Fruit fly (Drosophila melanogaster) whole organism, embryonic: ENCODE results near the gene gish.

Experiments
- Atf-2 ChIP-seq: fragments of 200-800 bp; sonication (Bioruptor generic); optimal IDR thresholded peaks from 2 replicates; lab custom pipeline; 2016; ENCODE audit warnings: missing biosample characterization, missing genetic modification characterization
- B-H2 ChIP-seq: fragments of 200-800 bp; sonication (Bioruptor generic); optimal IDR thresholded peaks from 2 replicates; lab custom pipeline; 2018; ENCODE audit warnings: missing biosample characterization, mild to moderate bottlenecking, missing genetic modification characterization
- BEAF-32 ChIP-seq: fragments of 200-800 bp; sonication (Bioruptor generic); optimal IDR thresholded peaks from 3 replicates; lab custom pipeline; 2017; ENCODE audit warnings: missing biosample characterization, missing genetic modification characterization, mild to moderate bottlenecking, moderate library complexity, missing genetic modification reagents
- Bgb ChIP-seq: fragments of 200-800 bp; sonication (Bioruptor generic); IDR thresholded peaks from 2 replicates; pipeline ENCODE4 v1.3.6; 2022; ENCODE audit warnings: missing biosample characterization, missing genetic modification characterization; ENCODE audit not compliant: partially characterized antibody
- CG10431 ChIP-seq: fragments of 200-800 bp; sonication (Bioruptor generic); optimal IDR thresholded peaks from 3 replicates; lab custom pipeline; 2018; ENCODE audit warnings: missing biosample characterization, mild to moderate bottlenecking, missing genetic modification characterization
- CG10979 ChIP-seq: fragments of 200-800 bp; sonication (Bioruptor generic); optimal IDR thresholded peaks from 2 replicates; lab custom pipeline; 2018; ENCODE audit warnings: missing biosample characterization, mild to moderate bottlenecking, missing genetic modification characterization, moderate library complexity
- CG13123 ChIP-seq: fragments of 200-800 bp; sonication (Bioruptor generic); optimal IDR thresholded peaks from 2 replicates; lab custom pipeline; 2016; ENCODE audit warnings: missing biosample characterization, missing genetic modification characterization
- CG13624 ChIP-seq: fragments of 200-800 bp; sonication (Bioruptor generic); optimal IDR thresholded peaks from 2 replicates; lab custom pipeline; 2016; ENCODE audit warnings: missing biosample characterization, missing genetic modification characterization
- CG14050 ChIP-seq: fragments of 200-800 bp; sonication (Bioruptor generic); IDR thresholded peaks from 3 replicates; pipeline ENCODE4 v1.3.6; 2022; ENCODE audit warnings: missing biosample characterization, missing genetic modification characterization
- CG14441 ChIP-seq: fragments of 200-800 bp; sonication (Bioruptor generic); IDR thresholded peaks from 2 replicates; pipeline ENCODE4 v1.3.6; 2022; ENCODE audit warnings: missing biosample characterization, missing genetic modification characterization
- CG15696 ChIP-seq: fragments of 200-800 bp; sonication (Bioruptor generic); optimal IDR thresholded peaks from 2 replicates; lab custom pipeline; 2019; ENCODE audit warnings: missing biosample characterization, mild to moderate bottlenecking, missing genetic modification characterization, moderate library complexity
- CG17361 ChIP-seq: fragments of 200-800 bp; sonication (Bioruptor generic); IDR thresholded peaks from 3 replicates; pipeline ENCODE4 v1.3.6; 2022; ENCODE audit warnings: missing biosample characterization, missing genetic modification characterization
- CG17912 ChIP-seq: fragments of 200-800 bp; sonication (Bioruptor generic); optimal IDR thresholded peaks from 2 replicates; lab custom pipeline; 2018; ENCODE audit warnings: missing biosample characterization, mild to moderate bottlenecking, missing genetic modification characterization
- CG2120 ChIP-seq: fragments of 200-800 bp; sonication (Bioruptor generic); optimal IDR thresholded peaks from 3 replicates; lab custom pipeline; 2016; ENCODE audit warnings: missing biosample characterization, missing genetic modification characterization
- CG34422 ChIP-seq: fragments of 200-800 bp; sonication (Bioruptor generic); IDR thresholded peaks from 3 replicates; pipeline ENCODE4 v1.3.6; 2022; ENCODE audit warnings: missing biosample characterization, missing genetic modification characterization
- CG3995 ChIP-seq: fragments of 200-800 bp; sonication (Bioruptor generic); optimal IDR thresholded peaks from 3 replicates; lab custom pipeline; 2016; ENCODE audit warnings: missing biosample characterization, missing genetic modification characterization
- CG4328 ChIP-seq: fragments of 200-800 bp; sonication (Bioruptor generic); optimal IDR thresholded peaks from 3 replicates; lab custom pipeline; 2017; ENCODE audit warnings: missing biosample characterization, missing genetic modification reagents, missing genetic modification characterization
- CG4617 ChIP-seq: fragments of 200-800 bp; sonication (Bioruptor generic); optimal IDR thresholded peaks from 3 replicates; lab custom pipeline; 2016; ENCODE audit warnings: missing biosample characterization, missing genetic modification characterization, borderline replicate concordance
- CG8290 ChIP-seq, 3 experiments: fragments of 200-800 bp; sonication (Bioruptor generic); optimal IDR thresholded peaks; 2 replicates each; lab custom pipeline; 2016 to 2019; ENCODE audit warnings: missing biosample characterization in 3 of 3, missing genetic modification characterization in 3 of 3, mild to moderate bottlenecking in 2 of 3, moderate library complexity in 1 of 3
- CG8765 ChIP-seq: fragments of 200-800 bp; sonication (Bioruptor generic); IDR thresholded peaks from 2 replicates; pipeline ENCODE4 v1.3.6; 2022; ENCODE audit warnings: missing biosample characterization, missing genetic modification characterization
- CG9609 ChIP-seq: fragments of 200-800 bp; sonication (Bioruptor generic); optimal IDR thresholded peaks from 3 replicates; lab custom pipeline; 2016; ENCODE audit warnings: missing biosample characterization, missing genetic modification characterization
- CTCF ChIP-seq: fragments of 200-800 bp; sonication (Bioruptor generic); optimal IDR thresholded peaks from 2 replicates; lab custom pipeline; 2017; ENCODE audit warnings: missing biosample characterization, mild to moderate bottlenecking, missing genetic modification characterization, moderate library complexity
- GATAe ChIP-seq: fragments of 200-800 bp; sonication (Bioruptor generic); conservative IDR thresholded peaks from 2 replicates; pipeline ENCODE4 v1.3.6; 2022; ENCODE audit warnings: missing biosample characterization, missing genetic modification characterization
- HLHmδ ChIP-seq: fragments of 200-800 bp; sonication (Bioruptor generic); optimal IDR thresholded peaks from 2 replicates; lab custom pipeline; 2018; ENCODE audit warnings: missing biosample characterization, mild to moderate bottlenecking, missing genetic modification characterization, moderate library complexity
- HmgZ ChIP-seq: fragments of 200-800 bp; sonication (Bioruptor generic); optimal IDR thresholded peaks from 2 replicates; lab custom pipeline; 2018; ENCODE audit warnings: missing biosample characterization, mild to moderate bottlenecking, missing genetic modification characterization
- Scr ChIP-seq: fragments of 200-800 bp; sonication (Bioruptor generic); IDR thresholded peaks from 2 replicates; pipeline ENCODE4 v1.3.6; 2022; ENCODE audit warnings: missing biosample characterization, missing genetic modification characterization; ENCODE audit not compliant: partially characterized antibody
- Spps ChIP-seq: fragments of 200-800 bp; sonication (Bioruptor generic); optimal IDR thresholded peaks from 2 replicates; lab custom pipeline; 2018; ENCODE audit warnings: missing biosample characterization, mild to moderate bottlenecking, missing genetic modification characterization
- Usf ChIP-seq: fragments of 200-800 bp; sonication (Bioruptor generic); optimal IDR thresholded peaks from 2 replicates; lab custom pipeline; 2017; ENCODE audit warnings: missing genotype, missing biosample characterization, missing genetic modification characterization
- bbx ChIP-seq: fragments of 200-800 bp; sonication (Bioruptor generic); IDR thresholded peaks from 2 replicates; pipeline ENCODE4 v1.3.6; 2022; ENCODE audit warnings: missing biosample characterization, missing genetic modification characterization; ENCODE audit not compliant: partially characterized antibody
- ci ChIP-seq: fragments of 200-800 bp; sonication (Bioruptor generic); IDR thresholded peaks from 3 replicates; pipeline ENCODE4 v1.3.6; 2022; ENCODE audit warnings: missing biosample characterization, missing genetic modification characterization
- esg ChIP-seq: fragments of 200-800 bp; sonication (Bioruptor generic); conservative IDR thresholded peaks from 2 replicates; pipeline ENCODE4 v1.3.6; 2022; ENCODE audit warnings: missing biosample characterization, missing genetic modification characterization
- gsb ChIP-seq: fragments of 200-800 bp; sonication (Bioruptor generic); IDR thresholded peaks from 2 replicates; pipeline ENCODE4 v1.3.6; 2022; ENCODE audit warnings: missing biosample characterization, missing genetic modification characterization
- gsb-n ChIP-seq: fragments of 200-800 bp; sonication (Bioruptor generic); optimal IDR thresholded peaks from 3 replicates; lab custom pipeline; 2018; ENCODE audit warnings: missing biosample characterization, mild to moderate bottlenecking, missing genetic modification characterization
- klu ChIP-seq: fragments of 200-800 bp; sonication (Bioruptor generic); IDR thresholded peaks from 2 replicates; pipeline ENCODE4 v1.3.6; 2022; ENCODE audit warnings: missing biosample characterization, missing genetic modification characterization
- lab ChIP-seq: fragments of 200-800 bp; sonication (Bioruptor generic); optimal IDR thresholded peaks from 3 replicates; lab custom pipeline; 2017; ENCODE audit warnings: missing biosample characterization, missing genetic modification characterization, mild to moderate bottlenecking, moderate library complexity, missing genetic modification reagents
- otp ChIP-seq: fragments of 200-800 bp; sonication (Bioruptor generic); IDR thresholded peaks from 3 replicates; pipeline ENCODE4, ENCODE4 v1.3.6; 2022; ENCODE audit warnings: missing biosample characterization, missing genetic modification characterization
- pan ChIP-seq, 4 experiments: fragments of >200 bp in 3 of 4; fragments of 200-800 bp in 1 of 4; sonication (Bioruptor generic) in 1 of 4; optimal IDR thresholded peaks in 3 of 4; IDR thresholded peaks in 1 of 4; 2 replicates each; pipeline versions ENCODE4 v1.3.6 to Lab custom; 2017 to 2022; ENCODE audit warnings: missing biosample characterization in 2 of 4, missing genetic modification characterization in 2 of 4, mixed read lengths in 1 of 4
- pita ChIP-seq: fragments of 200-800 bp; sonication (Bioruptor generic); optimal IDR thresholded peaks from 2 replicates; lab custom pipeline; 2017; ENCODE audit warnings: missing biosample characterization, mild to moderate bottlenecking, missing genetic modification characterization
- prd ChIP-seq, 3 experiments: fragments of >200 bp in 2 of 3; fragments of 200-800 bp in 1 of 3; sonication (Bioruptor generic) in 1 of 3; optimal IDR thresholded peaks in 2 of 3; IDR thresholded peaks in 1 of 3; 2 replicates in 2 of 3; 3 replicates in 1 of 3; pipeline versions ENCODE4 v1.3.6 to Lab custom; 2017 to 2022; ENCODE audit warnings: missing biosample characterization in 1 of 3, missing genetic modification characterization in 1 of 3
- rib ChIP-seq: fragments of 200-800 bp; sonication (Bioruptor generic); IDR thresholded peaks from 2 replicates; pipeline ENCODE4 v1.3.6; 2022; ENCODE audit warnings: missing biosample characterization, missing genetic modification characterization
- run ChIP-seq: fragments of 200-800 bp; sonication (Bioruptor generic); optimal IDR thresholded peaks from 3 replicates; lab custom pipeline; 2018; ENCODE audit warnings: missing biosample characterization, mild to moderate bottlenecking, missing genetic modification characterization
- sd ChIP-seq: fragments of 200-800 bp; sonication (Bioruptor generic); optimal IDR thresholded peaks from 3 replicates; lab custom pipeline; 2018; ENCODE audit warnings: missing biosample characterization, mild to moderate bottlenecking, missing genetic modification characterization, moderate library complexity
- sens ChIP-seq: fragments of 200-800 bp; sonication (Bioruptor generic); peaks from one replicate; lab custom pipeline; 2016; ENCODE audit warnings: missing biosample characterization, missing genetic modification characterization
- sisA ChIP-seq: fragments of 200-800 bp; sonication (Bioruptor generic); IDR thresholded peaks from 2 replicates; pipeline ENCODE4 v1.3.6; 2022; ENCODE audit warnings: missing biosample characterization, missing genetic modification characterization
- twi ChIP-seq: fragments of 200-800 bp; optimal IDR thresholded peaks from 2 replicates; lab custom pipeline; 2019; ENCODE audit warnings: missing biosample characterization, mild to moderate bottlenecking, missing genetic modification characterization, moderate library complexity
- wdn ChIP-seq: fragments of 200-800 bp; sonication (Bioruptor generic); IDR thresholded peaks from 2 replicates; pipeline ENCODE4 v1.3.6; 2022; ENCODE audit warnings: missing biosample characterization, missing genetic modification characterization

The gish gene

DNA sequence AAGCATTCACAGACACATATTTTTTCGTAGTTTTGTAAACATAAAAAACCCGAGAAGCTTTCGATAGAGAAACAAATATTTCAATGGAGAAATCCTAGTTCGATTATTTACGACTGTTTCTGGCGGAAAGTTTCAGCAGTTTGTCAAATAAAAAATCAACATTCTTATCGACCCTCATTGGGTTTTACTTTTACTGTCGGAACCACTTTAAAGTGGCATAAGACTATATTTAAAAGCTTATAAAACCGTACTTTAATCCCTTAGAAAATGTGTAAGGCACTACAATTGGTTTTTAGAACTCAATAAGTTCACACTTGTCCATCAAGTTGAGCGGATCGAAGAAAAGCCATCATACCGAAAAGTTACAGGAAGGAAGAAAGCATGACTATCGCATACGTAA lies 52.9 kb downstream of the gish start, which contains the start of gene CG17929:
Gene CG17929 (plus strand): TSS at position 301 of the 400 bp plus-strand sequence.
- TF ChIP-seq sens (no peak), HmgZ (no peak), CTCF (no peak), CG14441 (GFP tag; lab: Robert Waterston, UW) (no peak), esg (GFP tag; lab: Robert Waterston, UW) (no peak), CG4617 (no peak), gsb-n (tag; lab: Kevin White, UChicago) (no peak), HLHmδ (no peak), bbx (GFP tag; lab: Robert Waterston, UW) (no peak), sisA (no peak), CG8765 (no peak)

DNA sequence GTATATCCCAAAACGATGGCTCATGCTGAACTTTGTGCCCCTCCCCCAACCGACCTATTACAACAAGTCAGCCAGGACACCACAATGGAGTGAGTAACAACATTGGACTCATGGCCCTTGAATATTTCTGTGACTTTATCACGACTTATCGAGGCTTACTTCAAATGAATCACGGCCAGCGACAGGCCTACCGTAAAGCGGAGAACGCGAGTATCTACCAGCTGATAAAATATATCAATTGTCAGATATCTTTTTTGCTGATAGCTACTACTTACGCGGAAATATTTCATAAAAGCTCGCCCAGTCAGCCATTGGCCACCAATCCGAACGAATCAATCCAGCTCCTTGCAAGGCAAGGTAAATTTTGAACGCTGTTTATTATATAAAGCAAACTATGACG lies 55.3 kb downstream of the gish start, which contains the start of gene CG17930:
Gene CG17930 (plus strand): TSS at position 301 of the 400 bp plus-strand sequence.
- no peak for TF ChIP-seq CG14050 (GFP tag; lab: Robert Waterston, UW)
- TF ChIP-seq pan (optimal IDR thresholded peaks at IDR 0.05; lab: Kevin White, UChicago), result no peak
- no peak for TF ChIP-seq pan (GFP tag; optimal IDR thresholded peaks at IDR 0.05 in 1 of 2, IDR thresholded peaks at IDR 0.05 in 1 of 2)
- TF ChIP-seq CG3995 (GFP tag; lab: Kevin White, UChicago), result peak; percentile 8
- TF ChIP-seq klu (GFP tag; lab: Robert Waterston, UW), result no peak
- TF ChIP-seq lab (GFP tag; lab: Kevin White, UChicago), result peak; percentile 69
- TF ChIP-seq, all 482 proteins: peak for 2

DNA sequence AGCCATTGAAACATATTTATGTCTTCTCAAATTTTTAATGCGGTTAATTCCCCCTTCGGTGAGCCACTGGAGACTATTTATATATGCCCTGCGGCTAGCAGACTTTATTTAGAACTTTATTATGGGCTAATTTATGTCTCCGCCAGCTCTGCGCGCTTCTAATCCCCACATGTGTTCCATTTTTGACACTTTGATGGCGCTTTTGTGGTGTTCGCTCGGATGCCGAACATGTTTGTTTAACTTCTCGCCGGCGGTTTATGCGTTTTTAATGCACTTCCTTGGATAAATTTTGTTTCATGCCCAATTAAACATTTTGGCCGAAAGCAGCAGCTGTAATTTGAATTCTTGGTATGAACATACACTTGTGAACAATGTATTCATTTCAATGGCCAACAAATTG lies 57.5 kb downstream of the gish start:
- 0 out of 3 replicates have a peak, but pooled peaks have one; percentile 16 for TF ChIP-seq ci (GFP tag; lab: Robert Waterston, UW)
- no peak for TF ChIP-seq Bgb
- TF ChIP-seq CG10979 (tag; lab: Kevin White, UChicago), result peak; percentile 13
- TF ChIP-seq run (tag; lab: Kevin White, UChicago), result peak; percentile 50
- no peak for TF ChIP-seq Usf (GFP tag; lab: Kevin White, UChicago)
- TF ChIP-seq CG13624 (GFP tag; lab: Kevin White, UChicago), result no peak
- TF ChIP-seq sd (tag; lab: Kevin White, UChicago), result peak; percentile 50
- peak; percentile 64 for TF ChIP-seq CTCF
- TF ChIP-seq CG9609 (GFP tag; lab: Kevin White, UChicago), result no peak
- no peak for TF ChIP-seq pita
- peak; percentile 71 for TF ChIP-seq twi

DNA sequence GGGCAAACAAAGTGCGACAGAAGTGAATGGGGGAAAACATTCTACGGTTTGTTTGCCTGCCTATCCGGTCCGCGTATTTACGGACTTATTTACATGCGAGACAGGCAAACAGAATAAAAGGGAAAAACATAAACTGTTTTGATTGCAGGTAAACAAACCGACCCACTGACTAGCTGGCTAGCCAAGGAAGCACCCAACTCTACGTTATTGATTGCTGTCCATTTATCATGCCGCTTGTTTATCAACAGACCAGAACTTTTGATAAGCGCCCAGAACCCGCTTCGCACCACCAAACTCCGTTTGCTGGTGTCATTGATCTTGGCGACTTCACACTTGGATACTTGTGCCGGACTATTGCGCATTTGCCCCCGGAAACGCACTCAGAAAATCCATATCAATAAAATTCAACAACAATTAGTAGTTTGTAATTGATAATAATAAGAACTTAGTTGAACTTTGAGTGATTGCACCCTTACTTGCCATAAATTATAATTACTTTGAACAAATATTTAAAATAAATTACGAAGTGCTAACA lies 59.6 kb downstream of the gish start:
- peak; percentile 80 for TF ChIP-seq otp (GFP tag; lab: Robert Waterston, UW)
- peak; percentile 63 for TF ChIP-seq gsb
- peak; percentile 51 for TF ChIP-seq CG15696
- TF ChIP-seq GATAe, result 0 out of 2 replicates have a peak, but pooled peaks have one; percentile 8
- peak; percentile 68; the same call in 1 of the 2 replicates for TF ChIP-seq rib (GFP tag; lab: Robert Waterston, UW)
- peak; percentile 36 for TF ChIP-seq CG17912 (GFP tag; lab: Kevin White, UChicago)
- TF ChIP-seq CG17361 (GFP tag; lab: Robert Waterston, UW), result peak; percentile 58; the same call in 2 of the 3 replicates
- peak; percentile 68 for TF ChIP-seq CG8290 (GFP tag; optimal IDR thresholded peaks at IDR 0.05; lab: Kevin White, UChicago)
- TF ChIP-seq CG8290 (tag; optimal IDR thresholded peaks at IDR 0.05; lab: Kevin White, UChicago), result peak; percentile 91 to 93
- TF ChIP-seq wdn (GFP tag; lab: Robert Waterston, UW), result peak; percentile 45; the same call in 1 of the 2 replicates
- TF ChIP-seq BEAF-32 (GFP tag; lab: Kevin White, UChicago), result no peak
- no peak for TF ChIP-seq Scr
- TF ChIP-seq CG4328 (GFP tag; lab: Kevin White, UChicago), result peak; percentile 73
- peak; percentile 76 for TF ChIP-seq CG10431 (GFP tag; lab: Kevin White, UChicago)
- TF ChIP-seq Atf-2 (GFP tag; lab: Kevin White, UChicago), result peak; percentile 38
- peak; percentile 51 for TF ChIP-seq Spps (tag; lab: Kevin White, UChicago)
- peak; percentile 81 for TF ChIP-seq CG13123 (GFP tag; lab: Kevin White, UChicago)
- TF ChIP-seq CG34422, result 0 out of 3 replicates have a peak, but pooled peaks have one; percentile 19
- TF ChIP-seq CG2120 (GFP tag; lab: Kevin White, UChicago), result peak; percentile 60
- no peak for TF ChIP-seq prd (optimal IDR thresholded peaks at IDR 0.05; lab: Kevin White, UChicago)
- peak; percentile 46; the same call in 2 of the 3 replicates for TF ChIP-seq prd (GFP tag; IDR thresholded peaks at IDR 0.05; lab: Robert Waterston, UW)
- peak; percentile 37 for TF ChIP-seq B-H2
